Fruit fly (Drosophila melanogaster) whole organism, wandering third instar larva: ENCODE data around the gene CG42789.

Source experiments
- Abd-B ChIP-seq: fragments of >200 bp; optimal IDR thresholded peaks from 2 replicates; lab custom pipeline; 2017; ENCODE audit warnings: missing biosample characterization, missing genetic modification characterization
- CG32264 ChIP-seq: fragments of 200-800 bp; sonication (Bioruptor generic); optimal IDR thresholded peaks from 2 replicates; lab custom pipeline; 2016; ENCODE audit warnings: missing biosample characterization, missing genetic modification characterization
- CG9705 ChIP-seq: fragments of 200-800 bp; sonication (Bioruptor generic); optimal IDR thresholded peaks from 2 replicates; lab custom pipeline; 2018; ENCODE audit warnings: missing biosample characterization, mild to moderate bottlenecking, missing genetic modification characterization
- CrebA ChIP-seq: fragments of 200-800 bp; sonication (Bioruptor generic); optimal IDR thresholded peaks from 2 replicates; lab custom pipeline; 2016; ENCODE audit warnings: missing biosample characterization, mild to moderate bottlenecking, missing genetic modification characterization, borderline replicate concordance
- Dfd ChIP-seq: fragments of >200 bp; optimal IDR thresholded peaks from 2 replicates; lab custom pipeline; 2017; ENCODE audit warnings: missing biosample characterization, missing genetic modification characterization
- Dif ChIP-seq: fragments of 200-275, 200-300 bp; sonication (Bioruptor generic); optimal IDR thresholded peaks from 2 replicates; lab custom pipeline; 2018; ENCODE audit warnings: missing biosample characterization, missing genetic modification characterization; ENCODE audit not compliant: partially characterized antibody
- GATAd ChIP-seq: sonication (Bioruptor generic); optimal IDR thresholded peaks from 2 replicates; lab custom pipeline; 2016; ENCODE audit warnings: missing biosample characterization, missing genetic modification characterization
- HLH106 ChIP-seq: fragments of 200-800 bp; optimal IDR thresholded peaks from 3 replicates; lab custom pipeline; 2019; ENCODE audit warnings: missing biosample characterization, mild to moderate bottlenecking, missing genetic modification characterization, moderate library complexity
- Mio ChIP-seq: sonication (Bioruptor generic); optimal IDR thresholded peaks from 2 replicates; lab custom pipeline; 2016; ENCODE audit warnings: missing biosample characterization, missing genetic modification characterization
- Myc ChIP-seq: fragments of >200 bp; optimal IDR thresholded peaks from 2 replicates; lab custom pipeline; 2017
- N ChIP-seq: fragments of >200 bp; optimal IDR thresholded peaks from 2 replicates; lab custom pipeline; 2018; ENCODE audit warnings: missing biosample characterization, missing external identifiers, missing genetic modification characterization
- OdsH ChIP-seq: fragments of 200-800 bp; sonication (Bioruptor generic); optimal IDR thresholded peaks from 2 replicates; lab custom pipeline; 2016; ENCODE audit warnings: missing biosample characterization, mild to moderate bottlenecking, missing genetic modification characterization
- Rel ChIP-seq, 2 experiments: fragments of 200-800 bp; sonication (Bioruptor generic) in 1 of 2; optimal IDR thresholded peaks; 2 replicates in 1 of 2; 3 replicates in 1 of 2; lab custom pipeline; 2016 to 2019; ENCODE audit warnings: mild to moderate bottlenecking in 2 of 2, missing biosample characterization in 2 of 2, missing genetic modification characterization in 2 of 2, moderate library complexity in 1 of 2
- Vsx2 ChIP-seq: fragments of 200-300, 225-300 bp; sonication (Bioruptor generic); optimal IDR thresholded peaks from 2 replicates; lab custom pipeline; 2018; ENCODE audit warnings: missing biosample characterization, missing genetic modification characterization; ENCODE audit not compliant: partially characterized antibody
- br ChIP-seq: fragments of 200-800 bp; sonication (Bioruptor generic); optimal IDR thresholded peaks from 2 replicates; lab custom pipeline; 2016; ENCODE audit warnings: missing biosample characterization, missing genetic modification characterization
- brk ChIP-seq: fragments of 200-800 bp; sonication (Bioruptor generic); optimal IDR thresholded peaks from 2 replicates; lab custom pipeline; 2016; ENCODE audit warnings: missing biosample characterization, mild to moderate bottlenecking, missing genetic modification characterization
- dsf ChIP-seq: sonication (Bioruptor generic); optimal IDR thresholded peaks from 2 replicates; lab custom pipeline; 2016; ENCODE audit warnings: missing biosample characterization, missing genetic modification characterization, borderline replicate concordance
- ey ChIP-seq: fragments of 200-800 bp; sonication (Bioruptor generic); optimal IDR thresholded peaks from 2 replicates; lab custom pipeline; 2016; ENCODE audit warnings: missing biosample characterization, missing genetic modification characterization
- foxo ChIP-seq, 2 experiments: fragments of 200-800 bp; sonication (Bioruptor generic); optimal IDR thresholded peaks; 2 replicates in 1 of 2; 3 replicates in 1 of 2; lab custom pipeline; 2016 to 2017; ENCODE audit warnings: missing biosample characterization in 2 of 2, missing genetic modification characterization in 2 of 2
- fru ChIP-seq: fragments of 200-800 bp; sonication (Bioruptor generic); optimal IDR thresholded peaks from 3 replicates; lab custom pipeline; 2016; ENCODE audit warnings: missing biosample characterization, mild to moderate bottlenecking, missing genetic modification characterization
- h ChIP-seq: fragments of 200-800 bp; sonication (Bioruptor generic); optimal IDR thresholded peaks from 3 replicates; lab custom pipeline; 2016; ENCODE audit warnings: missing biosample characterization, mild to moderate bottlenecking, missing genetic modification characterization
- jim ChIP-seq: fragments of 175-275, 200-325 bp; sonication (Bioruptor generic); optimal IDR thresholded peaks from 2 replicates; lab custom pipeline; 2016; ENCODE audit warnings: missing biosample characterization, mild to moderate bottlenecking, missing genetic modification characterization
- lola ChIP-seq: fragments of >200 bp; optimal IDR thresholded peaks from 2 replicates; lab custom pipeline; 2017; ENCODE audit warnings: missing biosample characterization, missing genetic modification characterization
- pan ChIP-seq: fragments of >200 bp; optimal IDR thresholded peaks from 2 replicates; lab custom pipeline; 2017
- sage ChIP-seq: fragments of 200-800 bp; sonication (Bioruptor generic); optimal IDR thresholded peaks from 2 replicates; lab custom pipeline; 2016; ENCODE audit warnings: missing biosample characterization, mild to moderate bottlenecking, missing genetic modification characterization
- usp ChIP-seq: fragments of >200 bp; optimal IDR thresholded peaks from 2 replicates; lab custom pipeline; 2017; ENCODE audit warnings: missing biosample characterization, missing genetic modification characterization
- woc ChIP-seq: sonication (Bioruptor generic); optimal IDR thresholded peaks from 2 replicates; lab custom pipeline; 2016; ENCODE audit warnings: missing biosample characterization, mild to moderate bottlenecking, missing genetic modification characterization

Gene CG42789

DNA sequence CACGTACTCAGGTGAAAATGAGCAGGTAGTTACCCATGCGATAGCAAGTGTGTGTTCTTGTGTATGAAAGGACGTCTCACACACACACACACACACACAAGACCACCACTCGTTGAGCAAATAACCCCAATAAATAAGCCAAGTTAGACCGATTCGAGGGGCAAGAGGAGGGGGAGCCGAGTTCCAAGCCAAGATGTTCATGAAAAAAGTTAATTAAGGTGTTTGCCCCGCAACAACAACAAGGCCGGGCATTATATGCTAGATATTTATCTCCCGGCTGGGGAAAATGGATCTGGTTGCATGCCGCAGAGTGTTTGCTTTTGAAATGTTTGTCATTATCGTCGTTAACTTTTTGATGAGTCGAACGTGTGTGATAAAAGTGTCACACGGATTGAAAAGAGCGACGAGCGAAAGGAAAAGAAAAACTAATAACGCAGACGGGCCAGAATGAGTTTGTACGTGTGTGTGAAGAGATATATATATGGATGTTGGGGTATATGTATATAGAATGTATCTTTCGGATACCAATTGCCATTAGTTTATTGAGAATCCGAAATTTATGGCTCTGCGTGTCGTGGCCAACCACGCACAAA lies 12.6 kb upstream of the CG42789 start:
- TF ChIP-seq usp (GFP tag; lab: Kevin White, UChicago) (no peak), CG9705 (GFP tag; lab: Kevin White, UChicago) (no peak), Dfd (GFP tag; lab: Kevin White, UChicago) (no peak), Dif (GFP tag; lab: Kevin White, UChicago) (no peak), dsf (GFP tag; lab: Kevin White, UChicago) (no peak), Mio (GFP tag; lab: Kevin White, UChicago) (no peak), foxo (GFP tag; optimal IDR thresholded peaks at IDR 0.05; lab: Kevin White, UChicago) (no peak), brk (GFP tag; lab: Kevin White, UChicago) (no peak), Abd-B (no peak), woc (GFP tag; lab: Kevin White, UChicago) (no peak), sage (GFP tag; lab: Kevin White, UChicago) (no peak), CrebA (GFP tag; lab: Kevin White, UChicago) (no peak), GATAd (GFP tag; lab: Kevin White, UChicago) (no peak), Rel (GFP tag; optimal IDR thresholded peaks at IDR 0.05; lab: Kevin White, UChicago) (no peak), Rel (tag; optimal IDR thresholded peaks at IDR 0.05; lab: Kevin White, UChicago) (no peak)
- TF ChIP-seq, all 38 proteins: peak for 0

DNA sequence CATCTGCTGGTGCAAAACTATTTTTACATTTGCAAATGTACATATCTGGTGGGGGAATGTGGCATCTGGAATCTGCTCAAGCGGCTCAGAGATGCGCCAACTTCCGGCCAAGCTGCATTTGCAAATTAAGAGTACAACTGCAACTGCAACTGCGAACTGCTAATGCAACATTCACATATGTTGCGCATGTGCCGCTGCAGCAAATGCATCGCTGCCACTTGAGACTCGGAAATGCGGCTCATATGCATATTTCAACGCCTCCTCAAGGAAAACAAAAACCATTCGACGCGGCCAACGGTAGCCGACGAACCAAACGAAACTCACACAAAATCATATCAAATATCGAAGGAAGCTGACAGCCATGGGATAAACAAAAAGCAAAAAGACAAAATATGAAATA lies 11.4 kb upstream of the CG42789 start:
- TF ChIP-seq HLH106 (tag; lab: Kevin White, UChicago) (no peak), usp (GFP tag; lab: Kevin White, UChicago) (no peak)

DNA sequence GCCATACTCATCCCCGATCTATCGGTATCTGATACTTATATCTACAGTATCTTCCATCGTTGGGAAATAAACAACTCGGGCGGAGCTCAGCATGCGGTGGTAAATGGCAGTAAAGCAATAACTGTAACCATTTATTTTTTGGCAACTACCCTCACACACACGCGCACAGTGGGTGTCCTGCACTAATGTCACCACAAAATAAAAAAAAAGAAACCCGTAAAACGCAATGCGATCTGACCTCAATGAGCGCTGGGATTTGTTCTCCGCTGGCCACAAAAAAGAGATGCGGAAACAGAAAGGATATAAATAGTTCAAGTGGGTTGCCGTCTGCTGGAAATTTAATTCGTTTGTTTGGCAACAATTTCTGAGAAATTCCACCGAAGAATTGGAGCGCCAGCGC lies 7.8 kb upstream of the CG42789 start:
- no peak for TF ChIP-seq Vsx2 (GFP tag; lab: Kevin White, UChicago)
- TF ChIP-seq sage (GFP tag; lab: Kevin White, UChicago): no peak
- TF ChIP-seq, all 38 proteins: peak for 0

DNA sequence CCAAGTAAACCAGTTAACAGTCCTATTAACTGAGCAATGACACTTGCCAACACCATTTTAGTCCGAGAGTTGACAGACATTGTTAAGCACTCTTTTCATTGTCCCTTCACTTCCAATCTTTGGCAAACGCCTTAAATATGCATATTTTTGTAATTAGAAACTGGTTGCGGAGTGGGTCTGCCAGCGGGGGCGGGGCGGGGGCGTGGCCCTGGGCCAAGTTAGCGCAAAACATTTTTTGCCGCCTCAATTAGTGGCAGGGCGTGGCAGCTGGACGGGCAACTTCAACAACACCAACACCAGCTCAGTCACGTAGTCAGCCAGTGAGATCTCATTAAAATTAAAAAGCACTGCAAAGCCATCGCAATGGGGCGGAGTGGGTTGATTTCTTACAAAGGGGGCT lies 22.3 kb downstream of the CG42789 start:
- no peak for TF ChIP-seq ey (GFP tag; lab: Kevin White, UChicago)
- peak; percentile 97 for TF ChIP-seq Dfd (GFP tag; lab: Kevin White, UChicago)

DNA sequence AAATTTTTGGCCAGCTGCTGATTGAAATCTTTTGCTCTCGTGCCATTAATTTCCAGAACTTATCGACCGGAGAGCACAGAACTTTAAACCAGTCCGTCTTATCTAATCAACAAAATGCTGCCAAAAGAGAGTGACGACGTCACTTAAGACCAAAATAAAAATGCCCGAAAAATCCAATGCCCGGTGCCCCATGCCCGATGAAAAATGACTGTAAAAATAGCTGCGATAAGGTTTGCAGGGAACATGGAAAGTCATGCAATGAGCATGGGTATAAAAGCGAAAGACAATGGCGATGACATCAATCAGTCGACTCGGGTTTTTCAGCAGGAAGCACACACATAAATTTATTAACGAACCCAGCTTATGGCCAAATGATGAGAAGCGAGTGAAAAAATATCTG lies 46.7 kb downstream of the CG42789 start, which contains the start of gene CG14247:
Gene CG14247 (plus strand): TSS at position 301 of the 400 bp plus-strand sequence.
- TF ChIP-seq jim (GFP tag; lab: Kevin White, UChicago): no peak

DNA sequence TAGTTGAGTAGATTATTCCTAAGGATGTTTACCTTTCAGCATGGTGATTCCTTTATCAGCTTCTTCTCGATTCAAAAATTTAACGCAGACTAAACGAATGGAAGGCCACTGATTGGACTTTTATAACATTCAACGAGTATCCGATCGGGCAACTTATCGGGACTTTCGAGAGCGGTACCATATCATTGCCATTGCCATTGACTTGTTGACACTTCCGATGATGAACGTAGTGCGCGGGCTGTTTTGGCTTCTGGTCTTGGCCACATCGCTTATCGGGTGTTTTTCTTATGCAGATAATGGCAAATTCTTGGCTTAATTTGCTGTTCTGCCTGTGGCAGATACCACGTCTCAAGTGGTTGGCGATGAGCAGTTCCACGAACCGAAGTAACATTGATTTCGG lies 47.8 kb downstream of the CG42789 start, which contains the start of gene CG6403:
Gene CG6403 (minus strand): TSS at position 101 of the 400 bp plus-strand sequence.
- TF ChIP-seq Dfd (GFP tag; lab: Kevin White, UChicago) (no peak), OdsH (GFP tag; lab: Kevin White, UChicago) (no peak), CrebA (GFP tag; lab: Kevin White, UChicago) (no peak), foxo (GFP tag; optimal IDR thresholded peaks at IDR 0.05; lab: Kevin White, UChicago) (no peak), CG32264 (no peak), pan (lab: Kevin White, UChicago) (no peak), N (GFP tag; lab: Kevin White, UChicago) (no peak), ey (GFP tag; lab: Kevin White, UChicago) (no peak), brk (GFP tag; lab: Kevin White, UChicago) (no peak), usp (GFP tag; lab: Kevin White, UChicago) (no peak), Myc (lab: Kevin White, UChicago) (no peak), fru (GFP tag; lab: Kevin White, UChicago) (no peak), h (GFP tag; lab: Kevin White, UChicago) (no peak), br (no peak), lola (GFP tag; lab: Kevin White, UChicago) (no peak), jim (GFP tag; lab: Kevin White, UChicago) (no peak), dsf (GFP tag; lab: Kevin White, UChicago) (no peak), sage (GFP tag; lab: Kevin White, UChicago) (no peak)
